Worm (Caenorhabditis elegans) whole organism, L1 larva: ENCODE measurements around the gene F55G11.4.

Experiments used
- C16A3.4 ChIP-seq: fragments of 150-350 bp; optimal IDR thresholded peaks from 2 replicates; lab custom pipeline; 2014; ENCODE audit warnings: missing biosample characterization, missing genetic modification characterization
- ceh-88 ChIP-seq: fragments of 200-800 bp; sonication (Bioruptor generic); IDR thresholded peaks from 2 replicates; pipeline ENCODE4 v1.3.6; 2022; ENCODE audit warnings: missing genetic modification characterization, missing compliant biosample characterization
- ceh-90 ChIP-seq: sonication (generic microtip); optimal IDR thresholded peaks from 2 replicates; lab custom pipeline; 2016; ENCODE audit warnings: missing genetic modification characterization, missing compliant biosample characterization
- dpl-1 ChIP-seq, 3 experiments: fragments of 150-350 bp in 2 of 3; sonication (generic microtip) in 1 of 3; optimal IDR thresholded peaks; 2 replicates each; lab custom pipeline; 2014 to 2017; ENCODE audit warnings: missing biosample characterization in 3 of 3, missing genetic modification characterization in 3 of 3, missing genetic modification reagents in 3 of 3
- isw-1 ChIP-seq: fragments of 200-800 bp; sonication (Bioruptor generic); IDR thresholded peaks from 2 replicates; pipeline ENCODE4 v1.3.6; 2022; ENCODE audit warnings: missing genetic modification characterization, missing compliant biosample characterization
- jun-1 ChIP-seq: fragments of 150-350 bp; optimal IDR thresholded peaks from 2 replicates; lab custom pipeline; 2014; ENCODE audit warnings: missing biosample characterization, missing genetic modification reagents, missing genetic modification characterization
- lin-13 ChIP-seq: fragments of 150-350 bp; optimal IDR thresholded peaks from 2 replicates; lab custom pipeline; 2014; ENCODE audit warnings: missing biosample characterization, missing genetic modification reagents, missing genetic modification characterization
- lin-39 ChIP-seq: fragments of 150-350 bp; optimal IDR thresholded peaks from 2 replicates; lab custom pipeline; 2014; ENCODE audit warnings: missing biosample characterization, missing genetic modification reagents, missing genetic modification characterization
- pqm-1 ChIP-seq: sonication (generic microtip); optimal IDR thresholded peaks from 3 replicates; lab custom pipeline; 2017; ENCODE audit warnings: missing biosample characterization, missing genetic modification characterization
- skn-1 ChIP-seq: fragments of 150-350 bp; optimal IDR thresholded peaks from 2 replicates; lab custom pipeline; 2014; ENCODE audit warnings: missing biosample characterization, missing genetic modification characterization
- snpc-4 ChIP-seq: fragments of 150-350 bp; optimal IDR thresholded peaks from 2 replicates; lab custom pipeline; 2014; ENCODE audit warnings: missing biosample characterization, missing genetic modification characterization
- ztf-11 ChIP-seq, 2 experiments: sonication (generic microtip); optimal IDR thresholded peaks; 2 replicates each; lab custom pipeline; 2016 to 2017; ENCODE audit warnings: missing genetic modification characterization in 2 of 2, missing biosample characterization in 1 of 2, missing compliant biosample characterization in 1 of 2

DNA sequence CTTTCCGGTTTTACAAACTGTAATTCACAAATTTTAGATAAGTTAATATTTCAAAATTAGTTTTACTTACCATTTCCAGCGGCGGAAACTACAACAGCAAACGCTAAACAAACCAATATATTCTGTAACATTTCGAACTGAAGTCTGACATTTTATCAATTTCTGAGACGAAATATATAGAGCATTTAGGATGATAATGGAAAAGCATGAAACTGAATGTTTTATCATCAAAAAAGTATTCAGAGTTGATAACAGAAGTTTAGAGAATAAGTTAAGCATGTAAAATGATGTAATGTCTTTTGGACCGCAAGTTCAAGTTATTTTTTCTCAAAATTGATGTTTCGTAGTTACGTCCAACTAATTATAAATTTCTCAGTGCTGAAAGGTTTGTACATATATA lies 4.3 kb upstream of the F55G11.4 start, which contains the start of gene F55G11.2:
- TF ChIP-seq ztf-11 (tag; optimal IDR thresholded peaks at IDR 0.05; lab: Kevin White, UChicago) (no peak), ceh-88 (GFP tag; lab: Robert Waterston, UW) (no peak), C16A3.4 (tag; lab: Kevin White, UChicago) (no peak), isw-1 (GFP tag; lab: Robert Waterston, UW) (no peak), ceh-90 (tag; lab: Kevin White, UChicago) (no peak), lin-13 (GFP tag; lab: Kevin White, UChicago) (no peak), skn-1 (tag; lab: Kevin White, UChicago) (peak; percentile 6), snpc-4 (tag; lab: Kevin White, UChicago) (no peak), pqm-1 (tag; lab: Kevin White, UChicago) (no peak), lin-39 (tag; lab: Kevin White, UChicago) (no peak), jun-1 (no peak), dpl-1 (GFP tag; optimal IDR thresholded peaks at IDR 0.05; lab: Kevin White, UChicago) (no peak)
